Fruit fly (Drosophila melanogaster) whole organism, prepupa: Measurements from ENCODE around the gene CG2209.

ENCODE experiments used
- Ets96B ChIP-seq: fragments of 200-800 bp; optimal IDR thresholded peaks from 2 replicates; lab custom pipeline; 2019; ENCODE audit warnings: missing biosample characterization, mild to moderate bottlenecking, missing genetic modification characterization, moderate library complexity
- Sox102F ChIP-seq: fragments of 200-800 bp; sonication (Bioruptor generic); optimal IDR thresholded peaks from 2 replicates; lab custom pipeline; 2016; ENCODE audit warnings: missing biosample characterization, mild to moderate bottlenecking, missing genetic modification characterization

DNA sequence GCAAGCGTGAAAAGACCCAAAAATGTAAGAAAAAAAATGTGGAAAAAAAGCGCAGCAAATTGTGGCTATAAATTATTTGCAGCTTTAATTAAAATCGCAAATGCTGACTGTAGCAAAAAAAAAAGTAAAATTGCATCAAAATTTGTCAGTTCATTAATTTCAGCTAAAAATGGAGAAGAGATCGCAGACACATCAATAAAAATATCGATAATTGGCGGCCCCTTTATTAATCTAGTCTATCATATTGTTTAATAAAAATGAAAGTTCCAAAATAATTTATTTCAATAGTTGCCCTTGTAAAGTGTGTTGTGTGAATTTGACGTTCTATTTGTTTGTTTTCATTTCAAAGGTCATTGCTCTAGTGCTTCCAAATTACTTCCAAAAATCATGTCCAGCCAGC lies 37.8 kb upstream of the CG2209 start, which contains the start of gene CG32643:
- TF ChIP-seq Ets96B (tag; lab: Kevin White, UChicago) (no peak), Sox102F (GFP tag; lab: Kevin White, UChicago) (no peak)
